Worm (Caenorhabditis elegans) whole organism, midembryonic: ENCODE data around the gene Y11D7A.7.
"Not testable (repeated sequence)": the region's sequence is repeated elsewhere in the genome, so short reads cannot be mapped to it uniquely, and the experiment has no call there.

Source experiments
- T22C8.4 ChIP-seq: fragments of 200-800 bp; sonication (Bioruptor generic); IDR thresholded peaks from 2 replicates; pipeline ENCODE4 v1.3.6; 2022; ENCODE audit warnings: missing genetic modification characterization, missing compliant biosample characterization
- flt-1 ChIP-seq: fragments of 200-800 bp; sonication (Bioruptor generic); IDR thresholded peaks from 2 replicates; pipeline ENCODE4 v1.3.6; 2022; ENCODE audit warnings: missing genetic modification characterization, missing compliant biosample characterization
- klf-2 ChIP-seq: fragments of 200-800 bp; sonication (Bioruptor generic); conservative IDR thresholded peaks from 2 replicates; pipeline ENCODE4 v1.3.6; 2022; ENCODE audit warnings: missing genetic modification reagents, missing genetic modification characterization, missing compliant biosample characterization

DNA sequence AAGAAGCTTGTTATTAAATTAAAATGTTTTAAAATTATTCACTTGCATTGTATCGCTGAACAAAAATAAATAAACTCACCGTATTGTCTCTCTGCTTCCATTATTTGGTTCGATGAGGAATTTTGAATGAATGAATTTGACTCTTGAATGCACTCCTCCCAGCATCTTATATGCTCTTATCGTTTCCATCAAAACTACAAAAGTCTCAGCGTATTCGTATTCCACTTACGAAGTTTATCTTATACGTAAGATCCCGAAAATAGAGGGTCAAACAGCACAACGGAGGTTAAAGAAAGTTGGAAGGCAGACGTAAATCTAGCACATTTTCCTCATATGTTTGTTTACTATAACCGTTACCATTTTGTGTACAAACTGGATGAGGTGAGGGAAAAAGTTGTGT is 37.0 kb downstream of the Y11D7A.7 start, which contains the start of gene nhr-267:
- TF ChIP-seq klf-2, T22C8.4, flt-1 (GFP tag; lab: Robert Waterston, UW): not testable (repeated sequence)
